Worm (Caenorhabditis elegans): ENCODE measurements around the gene srg-48.

srg-48 gene

DNA sequence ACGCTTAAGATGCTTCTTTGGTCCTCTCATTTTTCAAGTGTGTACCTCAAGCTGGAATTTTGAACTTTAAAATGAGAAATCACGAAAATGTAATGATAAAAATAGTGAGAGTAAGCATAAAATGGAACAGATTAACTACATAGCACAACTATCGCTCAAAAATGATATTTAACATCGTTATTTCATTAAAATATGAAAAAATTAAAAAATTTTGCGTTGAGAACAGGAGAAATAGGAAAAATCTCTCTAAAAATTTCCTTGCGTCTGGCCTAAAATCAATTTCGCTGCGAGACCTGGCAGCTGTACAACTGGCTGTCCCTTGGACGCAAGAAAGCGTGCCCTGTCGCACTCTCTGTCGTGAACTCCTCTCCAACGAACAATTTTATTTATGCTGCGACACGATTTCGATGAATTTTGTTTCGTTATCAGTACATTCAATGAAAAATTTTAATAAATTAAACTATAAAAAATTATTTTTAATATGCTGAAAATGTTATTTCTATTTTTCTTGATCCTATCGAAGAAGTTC, 12.5 kb downstream of the srg-48 start, which contains the start of gene rps-4 (continued):
- peak; percentile 67 for TF ChIP-seq elt-2 (tag; optimal IDR thresholded peaks at IDR 0.05)
- no peak for TF ChIP-seq hlh-6 (tag; optimal IDR thresholded peaks at IDR 0.05)
- TF ChIP-seq ceh-6 (GFP tag; optimal IDR thresholded peaks at IDR 0.05), result no peak
- peak; percentile 79 for TF ChIP-seq nfya-1 (tag; optimal IDR thresholded peaks at IDR 0.05)
- TF ChIP-seq hlh-30 (tag; optimal IDR thresholded peaks at IDR 0.05; ENCODE audit: insufficient read depth), result peak; percentile 27
- TF ChIP-seq unc-55 (GFP tag; optimal IDR thresholded peaks at IDR 0.05), result peak; percentile 10
- TF ChIP-seq zip-5 (tag; optimal IDR thresholded peaks at IDR 0.05), result no peak
- TF ChIP-seq sox-4 (tag; optimal IDR thresholded peaks at IDR 0.05), result no peak
- TF ChIP-seq unc-42 (tag; optimal IDR thresholded peaks at IDR 0.05), result peak; percentile 31
- TF ChIP-seq ceh-9 (tag; optimal IDR thresholded peaks at IDR 0.05), result no peak
- no peak for TF ChIP-seq unc-86 (tag; optimal IDR thresholded peaks at IDR 0.05)
- TF ChIP-seq ceh-45 (GFP tag; IDR thresholded peaks at IDR 0.05), result no peak
- no peak for TF ChIP-seq hlh-15 (tag; optimal IDR thresholded peaks at IDR 0.05)
- TF ChIP-seq Y22D7AL.16 (tag; optimal IDR thresholded peaks at IDR 0.05), result peak; percentile 47
- TF ChIP-seq fkh-10 (GFP tag; optimal IDR thresholded peaks at IDR 0.05), result no peak

DNA sequence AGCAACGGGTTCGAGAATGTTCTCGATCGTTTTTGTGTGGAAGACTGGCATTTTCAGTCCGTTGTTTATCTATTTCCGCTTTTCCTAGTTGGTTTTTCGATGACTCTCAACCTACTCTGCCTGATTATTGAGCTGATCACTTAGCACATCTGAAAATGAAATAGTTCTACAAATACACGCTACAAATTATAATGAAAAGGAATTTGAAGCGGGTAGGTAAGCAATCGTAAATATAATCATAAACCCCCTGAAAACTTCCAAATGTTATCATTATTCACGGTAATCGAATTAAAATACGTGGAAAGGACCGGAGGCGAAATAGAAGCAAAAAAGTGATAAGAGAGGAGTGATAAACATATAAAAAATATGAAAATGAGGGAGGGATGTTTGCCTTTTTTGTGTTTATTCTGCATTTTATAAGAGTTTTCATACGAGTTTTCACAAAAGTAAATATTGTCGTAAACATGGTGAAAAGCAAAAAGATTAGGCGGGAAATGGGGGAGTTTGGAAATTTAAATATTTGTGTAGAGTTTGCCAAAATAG, 22.1 kb downstream of the srg-48 start, which contains the start of gene deb-1:
deb-1 (minus strand) TSS at position 51 of the 543 bp plus-strand sequence.
- peak; percentile 8 for TF ChIP-seq elt-2 (tag; optimal IDR thresholded peaks at IDR 0.05)
- TF ChIP-seq fax-1 (tag; optimal IDR thresholded peaks at IDR 0.05), result no peak
- no peak for TF ChIP-seq ama-1 (optimal IDR thresholded peaks at IDR 0.05)

- TF ChIP-seq ceh-19 (GFP tag; optimal IDR thresholded peaks at IDR 0.05) (no peak), C38D4.7 (GFP tag; optimal IDR thresholded peaks at IDR 0.05) (no peak), elt-4 (tag; optimal IDR thresholded peaks at IDR 0.05) (no peak), unc-55 (GFP tag; optimal IDR thresholded peaks at IDR 0.05) (peak; percentile 41), rnt-1 (tag; optimal IDR thresholded peaks at IDR 0.05) (peak; percentile 75), Y22D7AL.16 (tag; optimal IDR thresholded peaks at IDR 0.05) (no peak), pax-1 (tag; optimal IDR thresholded peaks at IDR 0.05) (no peak), dmd-4 (tag; optimal IDR thresholded peaks at IDR 0.05; ENCODE audit: borderline replicate concordance) (no peak), C08G9.2 (tag; optimal IDR thresholded peaks at IDR 0.05) (peak; percentile 5), ceh-18 (tag; optimal IDR thresholded peaks at IDR 0.05) (peak; percentile 67), nfya-1 (tag; optimal IDR thresholded peaks at IDR 0.05) (peak; percentile 31), nhr-232 (tag; optimal IDR thresholded peaks at IDR 0.05) (no peak), ceh-6 (GFP tag; optimal IDR thresholded peaks at IDR 0.05) (no peak), K02D7.2 (tag; optimal IDR thresholded peaks at IDR 0.05) (no peak), F13H6.1 (tag; optimal IDR thresholded peaks at IDR 0.05) (no peak), ref-2 (tag; optimal IDR thresholded peaks at IDR 0.05) (peak; percentile 34)
These were observed 23.3 kb downstream of the srg-48 start for ce11 chrIV:7095396-7095964.

ce11 chrIV:7096097-7096496, 23.9 kb downstream of the srg-48 start:
- TF ChIP-seq npax-4 (tag; optimal IDR thresholded peaks at IDR 0.05) (no peak), elt-2 (tag; optimal IDR thresholded peaks at IDR 0.05) (no peak), syd-9 (tag; optimal IDR thresholded peaks at IDR 0.05) (no peak), tbx-2 (tag; optimal IDR thresholded peaks at IDR 0.05) (no peak), hlh-6 (tag; optimal IDR thresholded peaks at IDR 0.05) (no peak), pag-3 (tag; optimal IDR thresholded peaks at IDR 0.05; ENCODE audit: borderline replicate concordance) (no peak), unc-42 (tag; optimal IDR thresholded peaks at IDR 0.05) (no peak), gmeb-2 (tag; optimal IDR thresholded peaks at IDR 0.05) (no peak), lin-11 (tag; optimal IDR thresholded peaks at IDR 0.05) (no peak), ceh-30 (tag; optimal IDR thresholded peaks at IDR 0.05) (no peak)

Data from whole organism, late embryonic.